Fruit fly (Drosophila melanogaster) whole organism, adult: ENCODE results near the gene Dlic.

Experiments
- CG11617 ChIP-seq: fragments of 200-800 bp; sonication (Bioruptor generic); optimal IDR thresholded peaks from 2 replicates; lab custom pipeline; 2017; ENCODE audit warnings: mild to moderate bottlenecking, missing biosample characterization, missing genetic modification reagents, missing genetic modification characterization
- CG12768 ChIP-seq: fragments of 200-800 bp; sonication (Bioruptor generic); optimal IDR thresholded peaks from 2 replicates; lab custom pipeline; 2017; ENCODE audit warnings: missing biosample characterization, missing genetic modification characterization, mild to moderate bottlenecking, moderate library complexity, missing genetic modification reagents
- CG7101 ChIP-seq: fragments of 200-800 bp; sonication (Bioruptor generic); optimal IDR thresholded peaks from 2 replicates; lab custom pipeline; 2018; ENCODE audit warnings: missing biosample characterization, mild to moderate bottlenecking, missing genetic modification characterization, moderate library complexity
- Crg-1 ChIP-seq: fragments of 200-800 bp; sonication (Bioruptor generic); optimal IDR thresholded peaks from 2 replicates; lab custom pipeline; 2016; ENCODE audit warnings: missing biosample characterization, missing genetic modification characterization
- Hr96 ChIP-seq: fragments of 200-800 bp; sonication (Bioruptor generic); optimal IDR thresholded peaks from 2 replicates; lab custom pipeline; 2016; ENCODE audit warnings: missing biosample characterization, missing genetic modification characterization
- Mnt ChIP-seq: fragments of 200-800 bp; sonication (Bioruptor generic); optimal IDR thresholded peaks from 2 replicates; lab custom pipeline; 2016; ENCODE audit warnings: missing biosample characterization, mild to moderate bottlenecking, missing genetic modification characterization
- bab1 ChIP-seq: fragments of 200-800 bp; sonication (Bioruptor generic); optimal IDR thresholded peaks from 3 replicates; lab custom pipeline; 2019; ENCODE audit warnings: missing biosample characterization, mild to moderate bottlenecking, missing genetic modification characterization, moderate library complexity
- cic ChIP-seq: fragments of 200-800 bp; sonication (Bioruptor generic); optimal IDR thresholded peaks from 2 replicates; lab custom pipeline; 2017; ENCODE audit warnings: missing biosample characterization, mild to moderate bottlenecking, missing genetic modification characterization, moderate library complexity
- kay ChIP-seq: fragments of 200-800 bp; sonication (Bioruptor generic); peaks from one replicate; lab custom pipeline; 2016; ENCODE audit warnings: missing biosample characterization, missing genetic modification characterization, borderline replicate concordance
- ovo ChIP-seq: fragments of 200-800 bp; sonication (Bioruptor generic); optimal IDR thresholded peaks from 2 replicates; lab custom pipeline; 2016; ENCODE audit warnings: missing biosample characterization, missing genetic modification characterization

DNA sequence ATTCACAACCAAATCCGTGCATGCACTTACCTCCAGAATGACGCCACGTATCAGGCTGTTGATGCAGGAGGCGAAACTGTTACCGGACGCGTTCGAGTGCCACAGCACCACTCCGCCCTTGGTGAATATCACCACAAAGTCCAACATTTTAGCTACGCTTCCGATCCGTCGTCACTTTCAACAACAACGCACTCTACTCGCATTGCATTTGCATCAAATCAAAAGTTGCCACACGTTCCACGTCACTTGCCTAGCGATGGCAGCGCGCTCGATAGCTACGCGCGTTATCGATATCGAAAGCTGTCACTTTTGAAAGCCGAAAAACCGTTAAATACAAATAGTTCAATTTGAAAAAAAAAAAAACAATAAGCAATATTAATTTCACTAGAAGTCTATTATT is 25.4 kb upstream of the Dlic start, which contains the start of gene SrpRalpha:
- no peak for TF ChIP-seq CG12768 (GFP tag; lab: Kevin White, UChicago)
- TF ChIP-seq cic (GFP tag; lab: Kevin White, UChicago): no peak
- TF ChIP-seq bab1 (GFP tag; lab: Kevin White, UChicago): peak; percentile 9
- TF ChIP-seq Mnt: no peak
- TF ChIP-seq kay: no peak
- no peak for TF ChIP-seq CG7101 (tag; lab: Kevin White, UChicago)
- TF ChIP-seq Hr96 (GFP tag; lab: Kevin White, UChicago): no peak
- no peak for TF ChIP-seq ovo (GFP tag; lab: Kevin White, UChicago)
- no peak for TF ChIP-seq CG11617 (GFP tag; lab: Kevin White, UChicago)
- TF ChIP-seq Crg-1 (GFP tag; lab: Kevin White, UChicago): no peak
